Fruit fly (Drosophila melanogaster): Measurements from ENCODE around the gene Mp.
A peak's percentile ranks its signal among the peaks of the same experiment; 100 is the strongest.

Mp gene

DNA sequence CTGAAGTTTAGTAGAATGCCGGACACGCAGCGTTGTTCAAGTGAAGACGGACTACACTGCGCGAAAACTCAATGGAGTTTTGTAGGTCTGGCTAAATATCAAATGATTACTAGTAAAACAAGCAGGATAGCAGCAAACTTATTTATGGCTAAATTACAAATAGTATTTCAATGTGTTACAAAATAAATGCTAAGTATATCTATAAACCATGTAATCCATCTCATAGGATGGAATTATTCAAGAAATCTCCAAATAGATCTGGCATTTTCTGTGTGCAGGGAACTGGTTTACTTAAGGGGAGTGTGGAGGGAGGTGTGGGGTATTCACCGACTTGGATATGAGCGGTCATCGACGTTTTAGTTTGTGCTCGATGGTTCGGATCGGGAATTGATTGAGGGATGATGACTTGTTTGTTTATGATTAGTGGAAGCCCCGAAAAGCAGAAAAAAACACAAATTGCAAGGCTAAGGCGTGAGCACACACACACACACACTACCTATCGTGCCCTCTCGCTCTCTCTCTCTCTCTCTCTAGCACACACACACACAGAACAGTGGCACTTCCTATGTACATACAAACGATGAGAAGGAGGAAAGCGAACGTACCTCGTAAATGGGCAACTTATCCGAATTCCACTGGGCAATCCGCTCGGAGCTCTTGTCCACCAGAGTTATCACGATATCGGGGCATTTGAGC lies 34.7 kb upstream of the Mp start (continued):
- TF ChIP-seq CG12744 (GFP tag; optimal IDR thresholded peaks at IDR 0.05), result peak; percentile 41
- TF ChIP-seq ems (GFP tag; optimal IDR thresholded peaks at IDR 0.05), result peak; percentile 68
- TF ChIP-seq amos (GFP tag; IDR thresholded peaks at IDR 0.05; ENCODE audit: partially characterized antibody), result no peak
- TF ChIP-seq CG17359 (tag; optimal IDR thresholded peaks at IDR 0.05), result peak; percentile 84
- TF ChIP-seq CG13775 (GFP tag; optimal IDR thresholded peaks at IDR 0.05), result peak; percentile 76
- no peak for TF ChIP-seq pfk (GFP tag; optimal IDR thresholded peaks at IDR 0.05)
- peak; percentile 91 for TF ChIP-seq dmrt99B (tag; optimal IDR thresholded peaks at IDR 0.05)
- no peak for TF ChIP-seq CG10431 (GFP tag; optimal IDR thresholded peaks at IDR 0.05)
- TF ChIP-seq Hr78 (GFP tag; optimal IDR thresholded peaks at IDR 0.05), result peak in 1 of 2 experiments; percentile 60
- TF ChIP-seq pb (GFP tag; optimal IDR thresholded peaks at IDR 0.05), result peak; percentile 67
- TF ChIP-seq Ets65A (GFP tag), result peak; percentile 95
- peak; percentile 76 for TF ChIP-seq NC2β (GFP tag; optimal IDR thresholded peaks at IDR 0.05)
- TF ChIP-seq Spps (tag; optimal IDR thresholded peaks at IDR 0.05), result peak; percentile 72
- TF ChIP-seq zen2 (GFP tag; IDR thresholded peaks at IDR 0.05; ENCODE audit: partially characterized antibody), result no peak
- peak; percentile 65; the same call in 1 of the 2 replicates for TF ChIP-seq Awh (GFP tag; IDR thresholded peaks at IDR 0.05)
- peak; percentile 52; the same call in 2 of the 4 replicates for TF ChIP-seq Gug (GFP tag; IDR thresholded peaks at IDR 0.05)
- TF ChIP-seq bcd (GFP tag; optimal IDR thresholded peaks at IDR 0.05), result peak; percentile 79
- no peak for TF ChIP-seq CG5180 (GFP tag; optimal IDR thresholded peaks at IDR 0.05)
- peak; percentile 55; the same call in 2 of the 3 replicates for TF ChIP-seq CG2889 (GFP tag; IDR thresholded peaks at IDR 0.05)
- peak; percentile 75 for TF ChIP-seq Atf-2 (GFP tag; optimal IDR thresholded peaks at IDR 0.05)
- TF ChIP-seq CG2199 (GFP tag; IDR thresholded peaks at IDR 0.05), result peak; percentile 78; the same call in 1 of the 3 replicates
- TF ChIP-seq CG30020 (tag; optimal IDR thresholded peaks at IDR 0.05), result peak; percentile 44
- peak; percentile 81 for TF ChIP-seq Hr3 (GFP tag; optimal IDR thresholded peaks at IDR 0.05)
- TF ChIP-seq Myb (GFP tag; optimal IDR thresholded peaks at IDR 0.05), result peak; percentile 63
- peak; percentile 88 for TF ChIP-seq CG12769 (tag; optimal IDR thresholded peaks at IDR 0.05)
- TF ChIP-seq CG8089 (GFP tag; optimal IDR thresholded peaks at IDR 0.05), result peak; percentile 66
- TF ChIP-seq CG14667 (GFP tag; IDR thresholded peaks at IDR 0.05), result peak; percentile 64
- TF ChIP-seq CG7786 (GFP tag; optimal IDR thresholded peaks at IDR 0.05), result peak; percentile 78
- TF ChIP-seq CG1529 (GFP tag; optimal IDR thresholded peaks at IDR 0.05), result peak; percentile 77
- peak; percentile 63 for TF ChIP-seq CG18764 (GFP tag; optimal IDR thresholded peaks at IDR 0.05)
- TF ChIP-seq sima (GFP tag; optimal IDR thresholded peaks at IDR 0.05), result peak; percentile 27
- peak; percentile 63 for TF ChIP-seq CG9609 (GFP tag; optimal IDR thresholded peaks at IDR 0.05)
- 0 out of 2 replicates have a peak, but pooled peaks have one; percentile 46 for TF ChIP-seq CG16779 (GFP tag; IDR thresholded peaks at IDR 0.05)
- TF ChIP-seq Jarid2 (GFP tag; optimal IDR thresholded peaks at IDR 0.05), result no peak
- 0 out of 2 replicates have a peak, but pooled peaks have one; percentile 24 for TF ChIP-seq CG11247 (GFP tag; IDR thresholded peaks at IDR 0.05)
- TF ChIP-seq Xrp1 (GFP tag; IDR thresholded peaks at IDR 0.05), result peak; percentile 91
- peak; percentile 79 for TF ChIP-seq Ptx1 (GFP tag; IDR thresholded peaks at IDR 0.05)
- TF ChIP-seq CG3847 (GFP tag; IDR thresholded peaks at IDR 0.05), result peak; percentile 77
- TF ChIP-seq ato (GFP tag; IDR thresholded peaks at IDR 0.05; ENCODE audit: partially characterized antibody), result no peak
- no peak for TF ChIP-seq Tbp (GFP tag; optimal IDR thresholded peaks at IDR 0.05)
- TF ChIP-seq CG6683 (GFP tag; optimal IDR thresholded peaks at IDR 0.05), result peak; percentile 68
- peak; percentile 60 for TF ChIP-seq ewg (GFP tag; optimal IDR thresholded peaks at IDR 0.05)
- TF ChIP-seq CG33213 (GFP tag; optimal IDR thresholded peaks at IDR 0.05), result peak; percentile 68
- TF ChIP-seq lbe (GFP tag; optimal IDR thresholded peaks at IDR 0.05), result no peak
- peak; percentile 73 for TF ChIP-seq CG12071 (GFP tag; optimal IDR thresholded peaks at IDR 0.05)
- TF ChIP-seq CG10209 (GFP tag; optimal IDR thresholded peaks at IDR 0.05), result peak; percentile 87
- peak; percentile 36; the same call in 1 of the 2 replicates for TF ChIP-seq CG17612 (GFP tag; IDR thresholded peaks at IDR 0.05)
- TF ChIP-seq CG8924 (tag; optimal IDR thresholded peaks at IDR 0.05), result peak; percentile 88
- peak; percentile 42; the same call in 1 of the 3 replicates for TF ChIP-seq B-H1 (GFP tag; IDR thresholded peaks at IDR 0.05)
